Fruit fly (Drosophila melanogaster): Measurements from ENCODE around the gene CG13708.

The CG13708 gene

DNA sequence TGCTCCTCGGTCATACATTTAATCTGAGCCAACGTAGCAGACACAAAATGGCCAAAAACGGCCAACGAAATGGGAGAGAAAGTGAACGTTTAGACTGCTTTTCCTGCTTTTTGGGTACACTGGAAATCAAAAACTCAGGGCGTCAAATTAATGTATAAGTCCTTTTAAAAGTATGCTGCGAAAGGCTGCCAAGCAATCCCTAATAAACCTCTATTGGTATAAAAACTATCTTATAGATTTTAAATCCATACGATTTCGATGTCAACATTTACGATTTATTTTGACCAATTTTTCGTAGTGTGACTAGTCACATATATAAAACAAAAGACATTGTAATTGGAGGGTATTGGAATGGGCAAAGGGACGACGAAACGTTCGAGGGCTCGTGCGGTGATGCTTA lies 11.4 kb upstream of the CG13708 start:
- TF ChIP-seq CG6854 (GFP tag; optimal IDR thresholded peaks at IDR 0.05) (no peak), CG1621 (tag; optimal IDR thresholded peaks at IDR 0.05) (no peak), CG6276 (GFP tag; optimal IDR thresholded peaks at IDR 0.05) (no peak), spab (GFP tag; optimal IDR thresholded peaks at IDR 0.05) (no peak), CG8119 (GFP tag; IDR thresholded peaks at IDR 0.05) (no peak), CG11762 (GFP tag; optimal IDR thresholded peaks at IDR 0.05; ENCODE audit: insufficient read depth) (no peak), dac (GFP tag; optimal IDR thresholded peaks at IDR 0.05) (no peak), CG11902 (GFP tag; optimal IDR thresholded peaks at IDR 0.05) (no peak)

DNA sequence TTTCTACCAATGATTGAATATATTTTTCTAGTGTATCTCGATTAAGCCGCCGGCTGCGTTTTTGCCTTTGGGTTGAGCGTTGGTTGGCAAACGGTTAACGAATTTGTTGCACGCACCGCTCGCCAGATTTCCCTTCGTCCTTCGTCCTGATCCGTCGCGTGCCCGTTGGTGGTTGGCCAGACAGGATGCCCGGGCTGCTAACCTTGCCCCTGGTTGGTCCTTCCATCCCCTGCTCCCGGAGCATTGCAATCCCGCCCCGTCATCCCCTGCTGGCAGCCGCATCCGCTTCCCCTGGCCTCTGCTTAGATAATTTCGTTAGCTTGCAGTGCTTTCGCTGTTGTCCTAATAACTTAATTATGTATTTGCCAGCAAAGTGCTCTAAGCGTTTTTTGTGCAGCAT lies 10.0 kb upstream of the CG13708 start:
- TF ChIP-seq CG10631 (GFP tag; optimal IDR thresholded peaks at IDR 0.05), result no peak
- no peak for TF ChIP-seq esn (GFP tag; optimal IDR thresholded peaks at IDR 0.05)
- no peak for TF ChIP-seq CG1621 (tag; optimal IDR thresholded peaks at IDR 0.05)
- TF ChIP-seq CG34406 (GFP tag; optimal IDR thresholded peaks at IDR 0.05), result no peak
- no peak for TF ChIP-seq topi (GFP tag; optimal IDR thresholded peaks at IDR 0.05)
- TF ChIP-seq Sox15 (GFP tag; optimal IDR thresholded peaks at IDR 0.05), result no peak
- no peak for TF ChIP-seq Sox102F (GFP tag; optimal IDR thresholded peaks at IDR 0.05)
- TF ChIP-seq ss (GFP tag; optimal IDR thresholded peaks at IDR 0.05), result no peak
- no peak for TF ChIP-seq CG31627 (GFP tag; optimal IDR thresholded peaks at IDR 0.05)
- no peak for TF ChIP-seq fd59A (GFP tag; optimal IDR thresholded peaks at IDR 0.05)
- no peak for TF ChIP-seq CG6854 (GFP tag; optimal IDR thresholded peaks at IDR 0.05)
- TF ChIP-seq CG15336 (GFP tag; IDR thresholded peaks at IDR 0.05), result no peak
- TF ChIP-seq cyc (GFP tag; optimal IDR thresholded peaks at IDR 0.05), result no peak
- TF ChIP-seq CG6276 (GFP tag; optimal IDR thresholded peaks at IDR 0.05), result no peak
- TF ChIP-seq CG3032 (tag; optimal IDR thresholded peaks at IDR 0.05), result no peak
- no peak for TF ChIP-seq acj6 (GFP tag; optimal IDR thresholded peaks at IDR 0.05)
- TF ChIP-seq Hr38 (GFP tag; optimal IDR thresholded peaks at IDR 0.05), result no peak

DNA sequence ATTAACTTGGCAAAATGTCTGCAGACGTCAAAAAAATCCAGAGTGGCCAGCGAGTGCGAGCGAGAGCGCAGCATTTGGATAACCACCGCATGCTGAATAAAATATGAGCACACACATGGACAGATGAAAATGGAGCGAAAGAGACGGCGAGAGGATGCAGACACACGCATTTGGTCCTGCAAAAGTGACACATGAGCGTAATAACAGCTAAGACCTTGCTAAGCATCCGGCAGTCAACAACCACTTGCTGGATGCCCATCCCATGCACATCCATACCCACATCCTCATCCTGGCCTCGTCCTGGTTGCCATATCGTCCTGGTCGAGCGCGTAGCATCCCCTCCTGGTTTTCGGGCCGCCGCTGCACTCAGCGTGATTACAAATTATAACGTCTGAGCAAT lies 9.3 kb upstream of the CG13708 start:
- TF ChIP-seq CG7368 (GFP tag; optimal IDR thresholded peaks at IDR 0.05), result no peak
- TF ChIP-seq cyc (GFP tag; optimal IDR thresholded peaks at IDR 0.05), result no peak
- no peak for TF ChIP-seq fkh (GFP tag; optimal IDR thresholded peaks at IDR 0.05)
- no peak for TF ChIP-seq CG32006 (GFP tag; optimal IDR thresholded peaks at IDR 0.05)
- no peak for TF ChIP-seq Eip75B (GFP tag; optimal IDR thresholded peaks at IDR 0.05)
- TF ChIP-seq CG1621 (tag; optimal IDR thresholded peaks at IDR 0.05), result no peak
- TF ChIP-seq dac (GFP tag; optimal IDR thresholded peaks at IDR 0.05), result no peak
- no peak for TF ChIP-seq CG6276 (GFP tag; optimal IDR thresholded peaks at IDR 0.05)
- no peak for TF ChIP-seq eg (GFP tag; IDR thresholded peaks at IDR 0.05)
- TF ChIP-seq CG8632 (GFP tag; optimal IDR thresholded peaks at IDR 0.05), result no peak
- no peak for TF ChIP-seq CG31627 (GFP tag; optimal IDR thresholded peaks at IDR 0.05)
- no peak for TF ChIP-seq topi (GFP tag; optimal IDR thresholded peaks at IDR 0.05)
- no peak for TF ChIP-seq Sox14 (GFP tag; optimal IDR thresholded peaks at IDR 0.05)
- no peak for TF ChIP-seq CG16779 (tag; optimal IDR thresholded peaks at IDR 0.05)
- TF ChIP-seq CG6163 (GFP tag; IDR thresholded peaks at IDR 0.05), result no peak
- TF ChIP-seq fd59A (GFP tag; optimal IDR thresholded peaks at IDR 0.05), result no peak
- TF ChIP-seq CG34406 (GFP tag; optimal IDR thresholded peaks at IDR 0.05), result no peak
- no peak for TF ChIP-seq Hr38 (GFP tag; optimal IDR thresholded peaks at IDR 0.05)
- no peak for TF ChIP-seq svp (GFP tag)
- no peak for TF ChIP-seq CG11762 (GFP tag; optimal IDR thresholded peaks at IDR 0.05; ENCODE audit: insufficient read depth)

DNA sequence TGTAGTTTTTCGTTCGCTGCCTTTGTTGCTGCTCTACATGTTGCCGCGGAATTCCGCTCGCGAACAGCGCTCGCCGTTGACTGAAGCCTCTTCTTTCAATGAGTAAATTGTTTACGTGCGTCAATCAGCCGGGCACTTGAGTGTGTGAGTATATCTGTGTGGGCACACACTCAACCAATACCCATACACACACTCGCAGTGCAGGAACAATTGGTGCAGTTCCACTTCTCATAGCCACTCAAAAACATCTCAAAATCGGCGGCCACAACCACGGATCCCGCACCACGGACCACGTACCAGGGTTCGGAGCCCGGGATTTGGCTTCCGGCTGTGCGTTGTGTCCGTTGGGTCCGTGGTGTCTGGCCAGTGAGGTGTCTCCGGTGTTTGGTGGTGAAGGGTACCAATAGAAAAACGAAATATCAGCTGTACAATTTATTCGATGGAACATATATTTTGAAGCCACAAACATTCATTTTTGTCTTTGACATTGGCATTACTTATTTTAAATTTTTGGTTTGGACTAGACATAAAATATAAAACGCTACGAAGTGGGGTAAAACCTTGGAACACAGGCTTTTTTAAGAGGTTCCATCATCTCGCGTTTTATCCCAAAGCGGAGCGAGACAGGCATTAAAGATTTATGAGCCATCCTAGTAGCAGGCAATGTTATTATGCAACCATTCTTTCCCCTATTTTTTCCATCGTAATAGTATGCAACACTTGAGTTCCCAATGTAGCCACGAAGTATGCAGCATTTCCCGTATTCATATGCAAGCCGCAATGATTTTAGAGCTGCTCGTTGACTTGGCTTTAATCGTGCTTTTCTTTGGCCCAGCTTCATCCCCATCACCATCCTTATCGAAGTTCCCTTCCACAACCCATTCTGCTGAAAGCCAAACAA lies 6.9 kb upstream of the CG13708 start, which contains the start of gene CG13707:
Gene CG13707, minus strand, starts transcription at position 70 of the 901 bp plus-strand sequence.
- TF ChIP-seq Sox14 (GFP tag; optimal IDR thresholded peaks at IDR 0.05) (no peak), CG6792 (GFP tag; optimal IDR thresholded peaks at IDR 0.05) (no peak), fkh (GFP tag; optimal IDR thresholded peaks at IDR 0.05) (no peak), Smox (GFP tag; optimal IDR thresholded peaks at IDR 0.05) (no peak), svp (GFP tag) (peak; percentile 58), CG8319 (GFP tag; optimal IDR thresholded peaks at IDR 0.05) (no peak), CG6854 (GFP tag; optimal IDR thresholded peaks at IDR 0.05) (peak; percentile 18), CG6276 (GFP tag; optimal IDR thresholded peaks at IDR 0.05) (no peak), Eip78C (GFP tag) (peak; percentile 56), eg (GFP tag; IDR thresholded peaks at IDR 0.05) (peak; percentile 32; the same call in 1 of the 3 replicates), CG10631 (GFP tag; optimal IDR thresholded peaks at IDR 0.05) (no peak), ss (GFP tag; optimal IDR thresholded peaks at IDR 0.05) (peak in 1 of 2 experiments; percentile 4), CG3919 (GFP tag; optimal IDR thresholded peaks at IDR 0.05) (peak; percentile 4)
